Worm (Caenorhabditis elegans) whole organism, late embryonic: ENCODE measurements around the gene pals-20.

Experiments
- ceh-48 ChIP-seq: sonication (generic microtip); optimal IDR thresholded peaks from 2 replicates; lab custom pipeline; 2016; ENCODE audit warnings: missing genetic modification characterization, inconsistent platforms, missing compliant biosample characterization
- fkh-10 ChIP-seq: fragments of 150-350 bp; optimal IDR thresholded peaks from 2 replicates; lab custom pipeline; 2014; ENCODE audit warnings: missing biosample characterization, missing genetic modification reagents, missing genetic modification characterization
- lim-6 ChIP-seq: sonication (generic microtip); optimal IDR thresholded peaks from 2 replicates; lab custom pipeline; 2016; ENCODE audit warnings: missing genetic modification characterization, missing compliant biosample characterization
- pqm-1 ChIP-seq: sonication (generic microtip); optimal IDR thresholded peaks from 2 replicates; lab custom pipeline; 2016; ENCODE audit warnings: missing genetic modification characterization, missing compliant biosample characterization

ce11 chrIII:1354523-1354922 is 33.6 kb downstream of the pals-20 start:
- no peak for TF ChIP-seq fkh-10
- no peak for TF ChIP-seq pqm-1 (tag; lab: Kevin White, UChicago)
- no peak for TF ChIP-seq ceh-48 (tag; lab: Kevin White, UChicago)
- no peak for TF ChIP-seq lim-6 (tag; lab: Kevin White, UChicago)
